Fruit fly (Drosophila melanogaster) whole organism, embryonic: ENCODE measurements around the gene CG10011.

Experiments
- Adf1 ChIP-seq: fragments of 200-800 bp; sonication (Bioruptor generic); IDR thresholded peaks from 2 replicates; pipeline ENCODE4 v1.3.6; 2022; ENCODE audit warnings: missing biosample characterization, missing genetic modification characterization
- Aef1 ChIP-seq: fragments of 200-800 bp; sonication (Bioruptor generic); IDR thresholded peaks from 3 replicates; pipeline ENCODE4 v1.3.6; 2022; ENCODE audit warnings: missing biosample characterization, missing genetic modification characterization
- Bteb2 ChIP-seq: fragments of 200-800 bp; sonication (Bioruptor generic); optimal IDR thresholded peaks from 2 replicates; lab custom pipeline; 2016; ENCODE audit warnings: missing biosample characterization, missing genetic modification characterization
- C15 ChIP-seq: fragments of 200-800 bp; sonication (Bioruptor generic); IDR thresholded peaks from 3 replicates; pipeline ENCODE4 v1.3.6; 2022; ENCODE audit warnings: missing biosample characterization, missing genetic modification characterization
- CG10431 ChIP-seq: fragments of 200-800 bp; sonication (Bioruptor generic); optimal IDR thresholded peaks from 3 replicates; lab custom pipeline; 2018; ENCODE audit warnings: missing biosample characterization, mild to moderate bottlenecking, missing genetic modification characterization
- CG10654 ChIP-seq: fragments of 200-800 bp; sonication (Bioruptor generic); optimal IDR thresholded peaks from 2 replicates; lab custom pipeline; 2016; ENCODE audit warnings: missing biosample characterization, missing genetic modification characterization
- CG11093 ChIP-seq: fragments of 200-800 bp; sonication (Bioruptor generic); IDR thresholded peaks from 3 replicates; pipeline ENCODE4 v1.3.6; 2022; ENCODE audit warnings: missing biosample characterization, missing genetic modification characterization
- CG15514 ChIP-seq: fragments of 200-800 bp; sonication (Bioruptor generic); optimal IDR thresholded peaks from 3 replicates; lab custom pipeline; 2017; ENCODE audit warnings: missing biosample characterization, missing genetic modification characterization, mild to moderate bottlenecking, moderate library complexity, missing genetic modification reagents
- CG1603 ChIP-seq: fragments of 200-800 bp; sonication (Bioruptor generic); optimal IDR thresholded peaks from 2 replicates; lab custom pipeline; 2019; ENCODE audit warnings: missing biosample characterization, mild to moderate bottlenecking, missing genetic modification characterization, moderate library complexity
- CG1647 ChIP-seq: fragments of 200-800 bp; sonication (Bioruptor generic); optimal IDR thresholded peaks from 3 replicates; lab custom pipeline; 2016; ENCODE audit warnings: missing biosample characterization, missing genetic modification characterization
- CG4707 ChIP-seq: fragments of 200-800 bp; sonication (Bioruptor generic); optimal IDR thresholded peaks from 2 replicates; lab custom pipeline; 2018; ENCODE audit warnings: missing biosample characterization, mild to moderate bottlenecking, missing genetic modification characterization, moderate library complexity
- CG6765 ChIP-seq: fragments of 200-800 bp; sonication (Bioruptor generic); optimal IDR thresholded peaks from 3 replicates; lab custom pipeline; 2017; ENCODE audit warnings: missing biosample characterization, mild to moderate bottlenecking, missing genetic modification characterization
- CG6813 ChIP-seq: fragments of 200-800 bp; sonication (Bioruptor generic); optimal IDR thresholded peaks from 2 replicates; lab custom pipeline; 2017; ENCODE audit warnings: missing biosample characterization, missing genetic modification characterization, mild to moderate bottlenecking, moderate library complexity, missing genetic modification reagents
- CG6854 ChIP-seq: fragments of 200-800 bp; sonication (Bioruptor generic); optimal IDR thresholded peaks from 3 replicates; lab custom pipeline; 2017; ENCODE audit warnings: missing biosample characterization, mild to moderate bottlenecking, missing genetic modification characterization
- CG7839 ChIP-seq: fragments of 200-800 bp; sonication (Bioruptor generic); optimal IDR thresholded peaks from 3 replicates; lab custom pipeline; 2018; ENCODE audit warnings: missing biosample characterization, mild to moderate bottlenecking, missing genetic modification characterization, moderate library complexity
- CG7963 ChIP-seq: fragments of 200-800 bp; sonication (Bioruptor generic); IDR thresholded peaks from 3 replicates; pipeline ENCODE4 v1.3.6; 2022; ENCODE audit warnings: missing biosample characterization, missing genetic modification characterization; ENCODE audit not compliant: partially characterized antibody
- CG9797 ChIP-seq: fragments of 200-800 bp; sonication (Bioruptor generic); optimal IDR thresholded peaks from 3 replicates; lab custom pipeline; 2018; ENCODE audit warnings: missing biosample characterization, mild to moderate bottlenecking, missing genetic modification characterization
- Drgx ChIP-seq: fragments of 200-800 bp; sonication (Bioruptor generic); IDR thresholded peaks from 2 replicates; pipeline ENCODE4 v1.3.6; 2022; ENCODE audit warnings: missing biosample characterization, missing genetic modification characterization
- H15 ChIP-seq: fragments of 200-800 bp; sonication (Bioruptor generic); IDR thresholded peaks from 3 replicates; pipeline ENCODE4 v1.3.6; 2022; ENCODE audit warnings: missing biosample characterization, missing genetic modification characterization
- HLH3B ChIP-seq: fragments of 200-800 bp; sonication (Bioruptor generic); IDR thresholded peaks from 2 replicates; pipeline ENCODE4 v1.3.6; 2022; ENCODE audit warnings: missing biosample characterization, missing genetic modification characterization
- Med ChIP-seq: fragments of 200-800 bp; sonication (Bioruptor generic); peaks from one replicate; lab custom pipeline; 2016; ENCODE audit warnings: missing biosample characterization, missing genetic modification characterization, mild to moderate bottlenecking, inconsistent platforms, moderate library complexity
- Nf-YB ChIP-seq: fragments of 200-800 bp; sonication (Bioruptor generic); optimal IDR thresholded peaks from 3 replicates; lab custom pipeline; 2019; ENCODE audit warnings: missing biosample characterization, mild to moderate bottlenecking, missing genetic modification characterization, moderate library complexity
- Nf-YC ChIP-seq: fragments of 200-800 bp; optimal IDR thresholded peaks from 3 replicates; lab custom pipeline; 2019; ENCODE audit warnings: missing biosample characterization, mild to moderate bottlenecking, missing genetic modification characterization, moderate library complexity
- Stat92E ChIP-seq, 3 experiments: fragments of >200 bp in 2 of 3; fragments of 200-800 bp in 1 of 3; sonication (Bioruptor generic) in 1 of 3; optimal IDR thresholded peaks; 2 replicates each; lab custom pipeline; 2017 to 2019; ENCODE audit warnings: missing biosample characterization in 3 of 3, missing genetic modification characterization in 3 of 3, mild to moderate bottlenecking in 1 of 3, moderate library complexity in 1 of 3
- ac ChIP-seq: fragments of 200-800 bp; sonication (Bioruptor generic); optimal IDR thresholded peaks from 3 replicates; lab custom pipeline; 2017; ENCODE audit warnings: missing biosample characterization, mild to moderate bottlenecking, missing genetic modification characterization
- bsh ChIP-seq, 2 experiments: fragments of 200-800 bp; sonication (Bioruptor generic); optimal IDR thresholded peaks; 2 replicates each; lab custom pipeline; 2017 to 2018; ENCODE audit warnings: mild to moderate bottlenecking in 2 of 2, missing biosample characterization in 2 of 2, missing genetic modification characterization in 2 of 2, moderate library complexity in 1 of 2
- cg ChIP-seq: fragments of 200-800 bp; sonication (Bioruptor generic); optimal IDR thresholded peaks from 3 replicates; lab custom pipeline; 2019; ENCODE audit warnings: missing biosample characterization, mild to moderate bottlenecking, missing genetic modification characterization, moderate library complexity
- ci ChIP-seq: fragments of 200-800 bp; sonication (Bioruptor generic); IDR thresholded peaks from 3 replicates; pipeline ENCODE4 v1.3.6; 2022; ENCODE audit warnings: missing biosample characterization, missing genetic modification characterization
- crc ChIP-seq: fragments of 200-800 bp; sonication (Bioruptor generic); optimal IDR thresholded peaks from 2 replicates; lab custom pipeline; 2016; ENCODE audit warnings: missing biosample characterization, missing genetic modification characterization
- ems ChIP-seq: fragments of 200-800 bp; sonication (Bioruptor generic); optimal IDR thresholded peaks from 3 replicates; lab custom pipeline; 2016; ENCODE audit warnings: missing biosample characterization, missing genetic modification characterization
- esg ChIP-seq: fragments of 200-800 bp; sonication (Bioruptor generic); conservative IDR thresholded peaks from 2 replicates; pipeline ENCODE4 v1.3.6; 2022; ENCODE audit warnings: missing biosample characterization, missing genetic modification characterization
- eve ChIP-seq, 2 experiments: fragments of >200 bp; optimal IDR thresholded peaks; 2 replicates each; lab custom pipeline; 2017; ENCODE audit warnings: missing biosample characterization in 2 of 2, missing genetic modification characterization in 2 of 2
- fd96Cb ChIP-seq: fragments of 200-800 bp; sonication (Bioruptor generic); optimal IDR thresholded peaks from 2 replicates; lab custom pipeline; 2018; ENCODE audit warnings: missing biosample characterization, mild to moderate bottlenecking, missing genetic modification characterization, moderate library complexity
- gem ChIP-seq: fragments of 200-800 bp; sonication (Bioruptor generic); optimal IDR thresholded peaks from 2 replicates; lab custom pipeline; 2019; ENCODE audit warnings: missing biosample characterization, mild to moderate bottlenecking, missing genetic modification characterization, moderate library complexity
- hkb ChIP-seq, 2 experiments: fragments of 200-800 bp in 1 of 2; fragments of >200 bp in 1 of 2; sonication (Bioruptor generic) in 1 of 2; IDR thresholded peaks in 1 of 2; optimal IDR thresholded peaks in 1 of 2; 2 replicates each; pipeline versions ENCODE4 v1.3.6 to Lab custom; 2017 to 2022; ENCODE audit warnings: missing biosample characterization in 1 of 2, missing genetic modification characterization in 1 of 2
- jing ChIP-seq: fragments of 200-800 bp; sonication (Bioruptor generic); optimal IDR thresholded peaks from 2 replicates; lab custom pipeline; 2018; ENCODE audit warnings: missing biosample characterization, mild to moderate bottlenecking, missing genetic modification characterization
- kni ChIP-seq: fragments of 200-800 bp; sonication (Bioruptor generic); optimal IDR thresholded peaks from 3 replicates; lab custom pipeline; 2017; ENCODE audit warnings: mild to moderate bottlenecking, missing biosample characterization, missing genetic modification reagents, missing genetic modification characterization
- knrl ChIP-seq: fragments of 200-800 bp; sonication (Bioruptor generic); IDR thresholded peaks from 3 replicates; pipeline ENCODE4 v1.3.6; 2022; ENCODE audit warnings: missing biosample characterization, missing genetic modification characterization; ENCODE audit not compliant: partially characterized antibody
- pho ChIP-seq: fragments of 200-800 bp; sonication (Bioruptor generic); optimal IDR thresholded peaks from 2 replicates; lab custom pipeline; 2016; ENCODE audit warnings: missing biosample characterization, missing genetic modification characterization
- pros ChIP-seq: fragments of 200-800 bp; sonication (Bioruptor generic); optimal IDR thresholded peaks from 3 replicates; lab custom pipeline; 2019; ENCODE audit warnings: missing biosample characterization, mild to moderate bottlenecking, missing genetic modification characterization, moderate library complexity
- sc ChIP-seq, 3 experiments: fragments of >200 bp in 2 of 3; fragments of 200-800 bp in 1 of 3; sonication (Bioruptor generic) in 1 of 3; optimal IDR thresholded peaks; 2 replicates in 2 of 3; 3 replicates in 1 of 3; lab custom pipeline; 2017; ENCODE audit warnings: mild to moderate bottlenecking in 1 of 3, missing biosample characterization in 1 of 3, missing genetic modification characterization in 1 of 3, missing genetic modification reagents in 1 of 3
- seq ChIP-seq: fragments of 200-800 bp; sonication (Bioruptor generic); IDR thresholded peaks from 2 replicates; pipeline ENCODE4 v1.3.6; 2022; ENCODE audit warnings: missing biosample characterization, missing genetic modification characterization
- sisA ChIP-seq: fragments of 200-800 bp; sonication (Bioruptor generic); IDR thresholded peaks from 2 replicates; pipeline ENCODE4 v1.3.6; 2022; ENCODE audit warnings: missing biosample characterization, missing genetic modification characterization
- sqz ChIP-seq: fragments of 200-800 bp; sonication (Bioruptor generic); optimal IDR thresholded peaks from 3 replicates; lab custom pipeline; 2018; ENCODE audit warnings: missing biosample characterization, mild to moderate bottlenecking, missing genetic modification characterization
- stwl ChIP-seq: fragments of 200-800 bp; sonication (Bioruptor generic); optimal IDR thresholded peaks from 3 replicates; lab custom pipeline; 2018; ENCODE audit warnings: missing biosample characterization, mild to moderate bottlenecking, missing genetic modification characterization, moderate library complexity
- tna ChIP-seq: fragments of 200-800 bp; sonication (Bioruptor generic); IDR thresholded peaks from 2 replicates; pipeline ENCODE4 v1.3.6; 2022; ENCODE audit warnings: missing biosample characterization, missing genetic modification characterization; ENCODE audit not compliant: partially characterized antibody
- unc-4 ChIP-seq: fragments of 200-800 bp; sonication (Bioruptor generic); IDR thresholded peaks from 2 replicates; pipeline ENCODE4 v1.3.6; 2022; ENCODE audit warnings: missing biosample characterization, missing genetic modification characterization; ENCODE audit not compliant: partially characterized antibody

Gene CG10011

DNA sequence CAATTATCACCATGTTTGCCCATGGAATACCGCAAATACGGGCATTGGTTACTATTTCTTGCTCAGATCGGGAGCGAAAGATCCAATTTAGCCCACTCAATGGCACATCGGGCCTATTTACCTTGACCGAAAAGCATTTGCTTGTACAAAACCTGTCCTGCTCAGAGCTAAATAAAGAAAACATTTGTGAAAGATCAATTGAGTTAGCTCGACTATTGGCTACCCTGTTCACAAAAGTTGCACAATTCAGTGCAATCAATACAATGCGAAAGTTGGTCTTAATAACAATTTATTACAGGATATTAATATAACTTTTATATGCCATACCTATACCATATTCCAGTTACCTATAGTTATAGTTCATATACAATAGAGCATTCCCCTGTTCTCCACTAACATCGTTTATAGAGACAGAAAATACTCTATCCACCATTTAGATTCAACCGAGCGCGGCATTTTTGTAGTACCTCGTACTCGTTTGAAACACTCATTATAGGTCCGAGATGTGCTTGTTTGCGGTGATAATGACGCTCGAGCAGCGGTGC, 72.2 kb downstream of the CG10011 start (continued):
- TF ChIP-seq fd96Cb (tag; lab: Kevin White, UChicago) (peak; percentile 23), esg (GFP tag; lab: Robert Waterston, UW) (no peak), Med (GFP tag; lab: Kevin White, UChicago) (peak; percentile 55), CG7839 (tag; lab: Kevin White, UChicago) (peak; percentile 6), Aef1 (GFP tag; lab: Robert Waterston, UW) (no peak), CG1647 (no peak), CG9797 (no peak), ac (GFP tag; lab: Kevin White, UChicago) (no peak), crc (GFP tag; lab: Kevin White, UChicago) (no peak), CG6765 (GFP tag; lab: Kevin White, UChicago) (no peak), C15 (GFP tag; lab: Robert Waterston, UW) (no peak), gem (tag; lab: Kevin White, UChicago) (peak; percentile 46), Nf-YC (tag; lab: Kevin White, UChicago) (no peak), ci (GFP tag; lab: Robert Waterston, UW) (0 out of 3 replicates have a peak, but pooled peaks have one; percentile 23), jing (GFP tag; lab: Kevin White, UChicago) (no peak), CG10654 (GFP tag; lab: Kevin White, UChicago) (no peak), CG6813 (GFP tag; lab: Kevin White, UChicago) (no peak), sc (optimal IDR thresholded peaks at IDR 0.05; lab: Kevin White, UChicago) (no peak), sc (GFP tag; optimal IDR thresholded peaks at IDR 0.05; lab: Kevin White, UChicago) (no peak), CG15514 (GFP tag; lab: Kevin White, UChicago) (no peak), sqz (no peak), Adf1 (no peak), cg (GFP tag; lab: Kevin White, UChicago) (no peak), CG6854 (GFP tag; lab: Kevin White, UChicago) (no peak), stwl (tag; lab: Kevin White, UChicago) (no peak), hkb (optimal IDR thresholded peaks at IDR 0.05; lab: Kevin White, UChicago) (no peak), hkb (GFP tag; IDR thresholded peaks at IDR 0.05; lab: Robert Waterston, UW) (no peak), Bteb2 (GFP tag; lab: Kevin White, UChicago) (no peak)

dm6 chr3R:28561320-28561831, 73.5 kb downstream of the CG10011 start:
- TF ChIP-seq sisA (no peak), CG6854 (GFP tag; lab: Kevin White, UChicago) (no peak), ems (no peak), HLH3B (GFP tag; lab: Robert Waterston, UW) (no peak), H15 (GFP tag; lab: Robert Waterston, UW) (no peak), CG7963 (GFP tag; lab: Robert Waterston, UW) (no peak), CG4707 (GFP tag; lab: Kevin White, UChicago) (no peak), cg (GFP tag; lab: Kevin White, UChicago) (peak; percentile 51), pho (GFP tag; lab: Kevin White, UChicago) (no peak), Nf-YC (tag; lab: Kevin White, UChicago) (peak; percentile 65), kni (peak; percentile 27), Nf-YB (GFP tag; lab: Kevin White, UChicago) (peak; percentile 57), unc-4 (GFP tag; lab: Robert Waterston, UW) (no peak), pros (GFP tag; lab: Kevin White, UChicago) (peak; percentile 60), knrl (no peak), CG1603 (tag; lab: Kevin White, UChicago) (no peak), CG10431 (GFP tag; lab: Kevin White, UChicago) (no peak), seq (GFP tag; lab: Robert Waterston, UW) (peak; percentile 41; the same call in 1 of the 2 replicates), Drgx (GFP tag; lab: Robert Waterston, UW) (no peak), bsh (GFP tag; optimal IDR thresholded peaks at IDR 0.05; lab: Kevin White, UChicago) (no peak), CG11093 (GFP tag; lab: Robert Waterston, UW) (no peak), tna (GFP tag; lab: Robert Waterston, UW) (no peak), eve (GFP tag; optimal IDR thresholded peaks at IDR 0.05; lab: Kevin White, UChicago) (no peak), Stat92E (GFP tag; optimal IDR thresholded peaks at IDR 0.05; lab: Kevin White, UChicago) (no peak)
